Worm (Caenorhabditis elegans): ENCODE data around the gene fbxa-67.

fbxa-67 gene

DNA sequence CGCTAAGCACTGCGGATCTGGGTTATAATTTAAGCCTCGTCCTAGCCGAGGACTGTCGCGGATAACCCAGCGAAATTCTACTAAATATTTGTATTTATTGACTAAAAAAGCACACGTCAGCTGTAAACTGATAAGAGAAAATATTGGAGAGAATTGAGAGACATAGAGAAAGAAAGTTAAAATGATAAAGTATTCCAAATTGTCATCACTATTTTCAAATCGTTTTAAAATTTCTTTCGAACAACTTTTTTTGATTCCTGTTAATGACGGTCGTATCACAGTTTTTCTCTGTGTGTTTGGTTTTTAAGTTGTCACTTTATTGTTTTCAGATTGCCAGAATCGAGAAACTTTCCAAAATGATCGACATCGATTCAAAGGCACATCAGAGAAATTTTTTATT lies 11.5 kb upstream of the fbxa-67 start, which contains the start of gene fbxa-51:
Gene fbxa-51 (plus strand): TSS at position 322 of the 400 bp plus-strand sequence.
- no peak for TF ChIP-seq lsy-12 (tag; optimal IDR thresholded peaks at IDR 0.05)
- TF ChIP-seq elt-2 (tag; optimal IDR thresholded peaks at IDR 0.05): peak; percentile 58

DNA sequence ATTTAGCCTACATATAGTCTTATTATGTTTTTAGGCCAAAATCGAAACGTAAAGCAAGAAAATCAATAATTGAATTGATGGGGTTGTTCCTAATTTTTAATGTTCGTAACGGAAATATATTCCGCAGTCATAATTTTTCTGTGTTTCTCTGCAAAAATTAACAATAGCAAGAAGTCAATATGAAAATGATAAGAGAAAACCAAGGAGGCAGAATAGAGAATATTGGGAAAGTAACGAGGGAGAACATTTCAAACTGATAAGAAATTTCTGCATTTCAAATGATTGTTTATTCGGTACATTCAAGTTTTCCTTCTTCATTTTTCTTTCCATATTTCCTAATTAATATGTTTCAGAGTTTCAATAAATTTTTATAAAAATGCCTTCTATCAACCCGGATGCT lies 5.5 kb upstream of the fbxa-67 start, which contains the start of gene fbxa-54:
Gene fbxa-54 (plus strand): TSS at position 354 of the 400 bp plus-strand sequence.
- TF ChIP-seq elt-2 (tag; optimal IDR thresholded peaks at IDR 0.05) (peak; percentile 70), ztf-11 (tag; optimal IDR thresholded peaks at IDR 0.05) (no peak), pha-4 (tag; optimal IDR thresholded peaks at IDR 0.05) (peak; percentile 66)

DNA sequence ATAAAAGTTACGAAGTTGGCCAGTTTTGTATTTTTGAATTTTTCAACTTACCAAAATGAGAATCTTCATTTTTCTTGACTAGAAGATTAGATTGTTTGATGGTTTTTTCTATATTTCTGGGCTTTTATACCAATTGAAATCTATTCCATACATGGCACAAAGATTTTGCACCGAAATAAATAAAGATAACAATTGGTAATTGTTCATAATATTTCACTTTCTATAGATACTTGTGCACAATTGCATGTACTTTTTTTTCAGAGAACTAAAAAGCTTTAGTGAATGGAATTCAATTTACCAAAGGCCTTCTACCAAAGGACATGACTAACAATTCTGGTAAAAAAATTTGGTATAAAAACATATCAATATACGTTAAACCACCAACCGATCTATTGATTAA lies 4.1 kb upstream of the fbxa-67 start, which contains the start of the genes T12B5.15 and T12B5.14:
Gene T12B5.15 (minus strand): TSS at position 101 of the 400 bp plus-strand sequence.
Gene T12B5.14 (plus strand): TSS at position 321 of the 400 bp plus-strand sequence.
- TF ChIP-seq skn-1 (tag; optimal IDR thresholded peaks at IDR 0.05): no peak
- TF ChIP-seq elt-3 (tag; optimal IDR thresholded peaks at IDR 0.05): no peak
- TF ChIP-seq nhr-25 (tag; optimal IDR thresholded peaks at IDR 0.05): no peak
- TF ChIP-seq ceh-16 (tag; optimal IDR thresholded peaks at IDR 0.05): no peak

DNA sequence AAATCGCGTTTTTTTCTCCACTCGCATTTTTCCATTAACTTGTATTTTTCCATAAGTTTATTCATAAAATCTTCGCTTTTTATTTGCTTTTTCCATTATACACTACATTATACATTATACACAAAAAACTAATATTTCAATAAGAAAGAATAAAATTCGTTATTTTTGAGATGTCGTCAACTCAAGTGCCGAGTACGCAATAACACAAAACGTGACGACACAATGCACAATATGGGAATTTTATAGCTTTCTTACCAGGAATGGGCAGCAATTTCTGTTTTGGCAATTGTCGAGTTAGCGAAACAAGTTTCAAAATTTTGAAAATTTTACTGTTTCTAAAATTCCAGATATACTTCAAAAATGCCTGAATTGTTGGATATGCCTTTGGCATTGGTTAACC lies 1.7 kb upstream of the fbxa-67 start, which contains the start of gene fbxa-10:
Gene fbxa-10 (plus strand): TSS at position 207 of the 400 bp plus-strand sequence.
- no peak for TF ChIP-seq lin-39 (tag; optimal IDR thresholded peaks at IDR 0.05)
- no peak for TF ChIP-seq aly-2 (tag; optimal IDR thresholded peaks at IDR 0.05)
- peak; percentile 2 for TF ChIP-seq egl-5 (tag; optimal IDR thresholded peaks at IDR 0.05)
- no peak for TF ChIP-seq ceh-28 (tag; optimal IDR thresholded peaks at IDR 0.05)
- TF ChIP-seq ceh-82 (tag; optimal IDR thresholded peaks at IDR 0.05): no peak
- no peak for TF ChIP-seq eor-1 (tag; optimal IDR thresholded peaks at IDR 0.05)
- TF ChIP-seq elt-1 (tag; optimal IDR thresholded peaks at IDR 0.05): no peak
- no peak for TF ChIP-seq ZK546.5 (tag; optimal IDR thresholded peaks at IDR 0.05)
- no peak for TF ChIP-seq nhr-76 (tag; optimal IDR thresholded peaks at IDR 0.05)
- no peak for TF ChIP-seq nhr-43 (tag; optimal IDR thresholded peaks at IDR 0.05; ENCODE audit: poor library complexity, severe bottlenecking)
- no peak for TF ChIP-seq jun-1 (tag; optimal IDR thresholded peaks at IDR 0.05)
- TF ChIP-seq elt-3 (tag; optimal IDR thresholded peaks at IDR 0.05): no peak
- TF ChIP-seq mml-1 (tag; optimal IDR thresholded peaks at IDR 0.05): no peak
- peak; percentile 30 for TF ChIP-seq pha-4 (tag; optimal IDR thresholded peaks at IDR 0.05)
- TF ChIP-seq fkh-10 (GFP tag; optimal IDR thresholded peaks at IDR 0.05): no peak
- peak; percentile 59 for TF ChIP-seq hmg-11 (tag; optimal IDR thresholded peaks at IDR 0.05)
- no peak for TF ChIP-seq nhr-12 (tag; optimal IDR thresholded peaks at IDR 0.05)
- no peak for TF ChIP-seq skn-1 (tag; optimal IDR thresholded peaks at IDR 0.05)
- TF ChIP-seq tbx-2 (tag; optimal IDR thresholded peaks at IDR 0.05): no peak
- no peak for TF ChIP-seq nhr-67 (tag; optimal IDR thresholded peaks at IDR 0.05)
- TF ChIP-seq ceh-9 (tag; optimal IDR thresholded peaks at IDR 0.05): no peak
- TF ChIP-seq sea-2 (GFP tag; optimal IDR thresholded peaks at IDR 0.05): no peak

DNA sequence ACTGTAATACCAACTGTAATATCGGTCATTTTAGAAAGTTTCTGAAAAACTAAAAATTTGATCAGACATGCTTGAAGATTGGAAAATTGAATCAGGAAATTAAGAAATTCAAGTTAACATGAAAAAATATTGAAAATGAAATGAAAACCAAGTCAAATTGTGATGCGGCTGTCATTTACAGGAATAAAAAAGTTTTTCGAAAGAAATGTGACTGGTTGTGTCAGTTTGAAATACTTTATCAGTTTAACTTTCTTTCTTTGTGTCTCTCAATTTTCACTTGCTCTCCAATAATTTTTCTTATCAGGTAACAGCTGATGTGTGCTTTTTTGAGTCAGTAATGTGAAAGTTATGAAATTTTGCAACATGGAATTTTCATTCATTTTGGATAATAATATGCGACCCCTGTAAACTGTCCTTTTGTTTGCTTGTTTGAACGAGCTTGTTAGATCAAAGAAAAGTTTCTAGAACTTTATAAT lies 4.2 kb downstream of the fbxa-67 start, which contains the start of gene fbxa-60:
Gene fbxa-60 (minus strand): TSS at position 51 of the 476 bp plus-strand sequence.
- TF ChIP-seq snpc-4 (tag; optimal IDR thresholded peaks at IDR 0.05): no peak
- peak; percentile 15 for TF ChIP-seq pqm-1 (tag; optimal IDR thresholded peaks at IDR 0.05)
- TF ChIP-seq pha-4 (tag; optimal IDR thresholded peaks at IDR 0.05): peak; percentile 19
- TF ChIP-seq elt-2 (tag; optimal IDR thresholded peaks at IDR 0.05): peak; percentile 79

DNA sequence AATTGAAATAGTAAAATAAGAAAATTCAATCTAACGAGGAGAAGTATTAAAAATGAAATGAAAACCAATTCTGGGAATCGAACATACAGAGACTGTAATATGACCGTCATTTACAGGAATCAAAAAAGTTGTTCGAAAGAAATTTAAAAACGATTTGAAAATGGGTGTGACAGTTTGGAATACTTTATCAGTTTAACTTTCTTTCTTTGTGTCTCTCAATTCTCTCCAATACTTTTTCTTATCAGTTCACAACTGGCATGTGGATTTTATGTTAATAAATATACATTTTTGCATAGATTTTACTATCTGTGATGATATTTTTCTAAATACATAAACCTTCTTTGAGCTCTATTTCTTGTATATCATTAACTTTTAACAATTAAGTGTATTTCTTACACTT lies 6.1 kb downstream of the fbxa-67 start:
- peak; percentile 71 for TF ChIP-seq elt-2 (tag; optimal IDR thresholded peaks at IDR 0.05)

DNA sequence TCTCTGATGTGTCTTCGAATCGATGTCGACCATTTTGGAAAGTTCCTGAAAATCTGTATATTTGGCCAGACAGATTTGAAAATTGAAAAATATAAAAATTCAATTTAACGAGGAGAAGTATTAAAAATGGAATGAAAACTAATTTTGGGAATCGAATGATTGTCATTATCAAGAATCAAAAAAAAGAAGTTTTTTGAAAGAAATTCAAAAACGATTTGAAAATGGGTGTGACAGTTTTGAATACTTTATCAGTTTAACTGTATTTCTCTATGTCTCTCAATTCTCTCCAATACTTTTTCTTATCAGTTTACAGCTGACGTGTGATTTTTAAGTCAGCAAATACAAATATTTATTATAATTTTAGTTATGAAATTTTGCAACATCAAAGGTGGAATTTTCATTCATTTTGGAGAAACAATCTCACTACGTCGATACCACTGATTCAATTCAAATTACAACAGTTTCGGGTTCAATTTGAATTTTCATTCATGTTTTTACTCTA lies 7.0 kb downstream of the fbxa-67 start, which contains the start of gene fbxa-59:
Gene fbxa-59 (minus strand): TSS at position 51 of the 502 bp plus-strand sequence.
- peak; percentile 44 for TF ChIP-seq pqm-1 (tag; optimal IDR thresholded peaks at IDR 0.05)
- peak; percentile 72 for TF ChIP-seq pha-4 (tag; optimal IDR thresholded peaks at IDR 0.05)
- TF ChIP-seq sea-2 (GFP tag; optimal IDR thresholded peaks at IDR 0.05): no peak
- TF ChIP-seq elt-2 (tag; optimal IDR thresholded peaks at IDR 0.05): peak; percentile 86
